Worm (Caenorhabditis elegans) whole organism, L4 larva: ENCODE results near the gene C05C10.7.

Experiments
- F26F4.8 ChIP-seq: fragments of 200-800 bp; sonication (Bioruptor generic); conservative IDR thresholded peaks from 2 replicates; pipeline ENCODE4 v1.3.6; 2022; ENCODE audit warnings: missing genetic modification characterization, missing compliant biosample characterization
- Y105C5A.15 ChIP-seq: fragments of 200-800 bp; sonication (Bioruptor generic); IDR thresholded peaks from 2 replicates; pipeline ENCODE4 v1.3.6; 2022; ENCODE audit warnings: missing genetic modification characterization, missing compliant biosample characterization
- Y5F2A.4 ChIP-seq: fragments of 200-800 bp; sonication (Bioruptor generic); optimal IDR thresholded peaks from 2 replicates; lab custom pipeline; 2018; ENCODE audit warnings: mild to moderate bottlenecking, missing genetic modification characterization, missing compliant biosample characterization
- ZK337.2 ChIP-seq: fragments of 200-800 bp; sonication (Bioruptor generic); IDR thresholded peaks from 2 replicates; pipeline ENCODE4 v1.3.6; 2022; ENCODE audit warnings: missing genetic modification reagents, missing genetic modification characterization, missing compliant biosample characterization
- aha-1 ChIP-seq: fragments of 150-350 bp; peaks from one replicate; lab custom pipeline; 2014; ENCODE audit warnings: missing biosample characterization, missing genetic modification characterization
- ceh-20 ChIP-seq: fragments of 200-800 bp; sonication (Bioruptor generic); IDR thresholded peaks from 2 replicates; pipeline ENCODE4 v1.3.6; 2022; ENCODE audit warnings: missing genetic modification reagents, missing genetic modification characterization, missing compliant biosample characterization
- ceh-32 ChIP-seq: sonication (generic microtip); optimal IDR thresholded peaks from 2 replicates; lab custom pipeline; 2016; ENCODE audit warnings: mild to moderate bottlenecking, missing genetic modification characterization, missing compliant biosample characterization; ENCODE audit not compliant: poor library complexity
- ceh-82 ChIP-seq: sonication (generic microtip); optimal IDR thresholded peaks from 2 replicates; lab custom pipeline; 2017; ENCODE audit warnings: missing biosample characterization, missing genetic modification characterization
- ces-1 ChIP-seq: fragments of 150-350 bp; sonication (generic microtip); optimal IDR thresholded peaks from 4 replicates; lab custom pipeline; 2014; ENCODE audit warnings: missing biosample characterization, missing genetic modification reagents, missing genetic modification characterization
- cey-2 ChIP-seq: sonication (generic microtip); optimal IDR thresholded peaks from 3 replicates; lab custom pipeline; 2017; ENCODE audit warnings: missing genetic modification characterization, mild to moderate bottlenecking, missing compliant biosample characterization, antibody characterized with exemption, borderline replicate concordance; ENCODE audit not compliant: insufficient read depth
- daf-12 ChIP-seq: fragments of 150-350 bp; optimal IDR thresholded peaks from 2 replicates; lab custom pipeline; 2014; ENCODE audit warnings: missing biosample characterization, missing genetic modification reagents, missing genetic modification characterization
- daf-16 ChIP-seq, 3 experiments: sonication (generic microtip); optimal IDR thresholded peaks; 2 replicates each; lab custom pipeline; 2016 to 2017; ENCODE audit warnings: missing genetic modification characterization in 3 of 3, missing genetic modification reagents in 3 of 3, mild to moderate bottlenecking in 2 of 3, missing compliant biosample characterization in 2 of 3, missing biosample characterization in 1 of 3, moderate library complexity in 1 of 3
- daf-19 ChIP-seq: fragments of 200-800 bp; sonication (Bioruptor generic); conservative IDR thresholded peaks from 2 replicates; pipeline ENCODE4 v1.3.6; 2022; ENCODE audit warnings: missing genetic modification characterization, missing compliant biosample characterization
- dmd-6 ChIP-seq: fragments of 200-800 bp; sonication (Bioruptor generic); IDR thresholded peaks from 2 replicates; pipeline ENCODE4 v1.3.6; 2022; ENCODE audit warnings: missing genetic modification reagents, missing genetic modification characterization, missing compliant biosample characterization
- dmd-8 ChIP-seq: fragments of 200-800 bp; sonication (Bioruptor generic); IDR thresholded peaks from 2 replicates; pipeline ENCODE4 v1.3.6; 2022; ENCODE audit warnings: missing genetic modification characterization, missing compliant biosample characterization
- duxl-1 ChIP-seq: sonication (generic microtip); optimal IDR thresholded peaks from 2 replicates; lab custom pipeline; 2016; ENCODE audit warnings: mild to moderate bottlenecking, missing genetic modification characterization, moderate library complexity, missing compliant biosample characterization; ENCODE audit not compliant: poor library complexity
- dve-1 ChIP-seq: sonication (generic microtip); optimal IDR thresholded peaks from 2 replicates; lab custom pipeline; 2017; ENCODE audit warnings: antibody characterized with exemption, mild to moderate bottlenecking, missing genetic modification characterization, missing compliant biosample characterization; ENCODE audit not compliant: insufficient read depth
- egl-27 ChIP-seq: sonication (generic microtip); optimal IDR thresholded peaks from 3 replicates; lab custom pipeline; 2017; ENCODE audit warnings: missing biosample characterization, missing genetic modification reagents, missing genetic modification characterization
- egl-43 ChIP-seq: fragments of 200-800 bp; sonication (Bioruptor generic); IDR thresholded peaks from 2 replicates; pipeline ENCODE4 v1.3.6; 2022; ENCODE audit warnings: missing genetic modification reagents, missing genetic modification characterization, missing compliant biosample characterization
- fkh-10 ChIP-seq: fragments of 150-350 bp; optimal IDR thresholded peaks from 2 replicates; lab custom pipeline; 2014; ENCODE audit warnings: missing biosample characterization, missing genetic modification reagents, missing genetic modification characterization
- gei-8 ChIP-seq: fragments of 200-800 bp; sonication (Bioruptor generic); optimal IDR thresholded peaks from 2 replicates; lab custom pipeline; 2018; ENCODE audit warnings: mild to moderate bottlenecking, missing genetic modification characterization, missing compliant biosample characterization
- hif-1 ChIP-seq, 2 experiments: sonication (generic microtip); optimal IDR thresholded peaks; 2 replicates each; lab custom pipeline; 2016 to 2017; ENCODE audit warnings: missing compliant biosample characterization in 2 of 2, missing genetic modification characterization in 2 of 2, missing genetic modification reagents in 2 of 2, missing genotype in 2 of 2, mild to moderate bottlenecking in 1 of 2
- hlh-11 ChIP-seq: fragments of 200-800 bp; sonication (Bioruptor generic); optimal IDR thresholded peaks from 2 replicates; lab custom pipeline; 2018; ENCODE audit warnings: mild to moderate bottlenecking, missing genetic modification characterization, missing compliant biosample characterization
- hlh-30 ChIP-seq: sonication (generic microtip); optimal IDR thresholded peaks from 2 replicates; lab custom pipeline; 2017; ENCODE audit warnings: antibody characterized with exemption, mild to moderate bottlenecking, missing genetic modification characterization, missing compliant biosample characterization; ENCODE audit not compliant: insufficient read depth
- lin-39 ChIP-seq: fragments of 150-350 bp; optimal IDR thresholded peaks from 2 replicates; lab custom pipeline; 2014; ENCODE audit warnings: missing biosample characterization, missing genetic modification reagents, missing genetic modification characterization
- lir-3 ChIP-seq: sonication (generic microtip); optimal IDR thresholded peaks from 2 replicates; lab custom pipeline; 2016; ENCODE audit warnings: mild to moderate bottlenecking, missing genetic modification characterization, missing compliant biosample characterization
- lsy-2 ChIP-seq, 2 experiments: fragments of 150-350 bp in 1 of 2; sonication (generic microtip) in 1 of 2; optimal IDR thresholded peaks; 2 replicates each; lab custom pipeline; 2014 to 2017; ENCODE audit warnings: missing biosample characterization in 2 of 2, missing genetic modification characterization in 2 of 2
- mdl-1 ChIP-seq, 2 experiments: fragments of 150-350 bp in 1 of 2; sonication (generic microtip) in 1 of 2; optimal IDR thresholded peaks; 2 replicates each; lab custom pipeline; 2014 to 2017; ENCODE audit warnings: missing biosample characterization in 2 of 2, missing genetic modification characterization in 2 of 2
- mes-2 ChIP-seq: sonication (generic microtip); optimal IDR thresholded peaks from 2 replicates; lab custom pipeline; 2016; ENCODE audit warnings: missing genotype, mild to moderate bottlenecking, missing genetic modification characterization, missing compliant biosample characterization; ENCODE audit not compliant: poor library complexity, severe bottlenecking
- mxl-3 ChIP-seq: fragments of 200-800 bp; sonication (Bioruptor generic); optimal IDR thresholded peaks from 2 replicates; lab custom pipeline; 2018; ENCODE audit warnings: mild to moderate bottlenecking, missing genetic modification characterization, missing compliant biosample characterization
- nhr-11 ChIP-seq: fragments of 150-350 bp; optimal IDR thresholded peaks from 2 replicates; lab custom pipeline; 2014; ENCODE audit warnings: missing biosample characterization, missing genetic modification characterization
- nhr-25 ChIP-seq: sonication (generic microtip); optimal IDR thresholded peaks from 2 replicates; lab custom pipeline; 2017; ENCODE audit warnings: missing genetic modification characterization, mild to moderate bottlenecking, missing compliant biosample characterization, antibody characterized with exemption, moderate library complexity, borderline replicate concordance; ENCODE audit not compliant: insufficient read depth
- nhr-6 ChIP-seq: fragments of 150-350 bp; optimal IDR thresholded peaks from 2 replicates; lab custom pipeline; 2014; ENCODE audit warnings: missing biosample characterization, missing genetic modification characterization
- pha-4 ChIP-seq, 2 experiments: fragments of 150-350 bp in 1 of 2; fragments of 200-800 bp in 1 of 2; sonication (Bioruptor generic) in 1 of 2; IDR thresholded peaks in 1 of 2; optimal IDR thresholded peaks in 1 of 2; 2 replicates each; pipeline versions ENCODE4 v1.3.6 to Lab custom; 2014 to 2022; ENCODE audit warnings: missing genetic modification characterization in 2 of 2, missing genetic modification reagents in 2 of 2, missing biosample characterization in 1 of 2, missing compliant biosample characterization in 1 of 2
- php-3 ChIP-seq: fragments of 200-800 bp; sonication (Bioruptor generic); IDR thresholded peaks from 2 replicates; pipeline ENCODE4 v1.3.6; 2022; ENCODE audit warnings: missing genetic modification reagents, missing genetic modification characterization, missing compliant biosample characterization
- pqm-1 ChIP-seq: sonication (generic microtip); optimal IDR thresholded peaks from 2 replicates; lab custom pipeline; 2017; ENCODE audit warnings: missing biosample characterization, missing genetic modification characterization
- rbr-2 ChIP-seq: sonication (generic microtip); optimal IDR thresholded peaks from 2 replicates; lab custom pipeline; 2016; ENCODE audit warnings: missing genotype, missing genetic modification characterization, missing compliant biosample characterization
- spr-1 ChIP-seq: sonication (generic microtip); optimal IDR thresholded peaks from 2 replicates; lab custom pipeline; 2016; ENCODE audit warnings: mild to moderate bottlenecking, missing genetic modification characterization, missing compliant biosample characterization
- spr-3 ChIP-seq: fragments of 200-800 bp; sonication (Bioruptor generic); optimal IDR thresholded peaks from 2 replicates; lab custom pipeline; 2018; ENCODE audit warnings: mild to moderate bottlenecking, missing genetic modification characterization, missing compliant biosample characterization
- tag-97 ChIP-seq: fragments of 200-800 bp; sonication (Bioruptor generic); IDR thresholded peaks from 2 replicates; pipeline ENCODE4 v1.3.6; 2022; ENCODE audit warnings: missing genetic modification characterization, missing compliant biosample characterization
- tra-1 ChIP-seq: fragments of 200-800 bp; sonication (Bioruptor generic); IDR thresholded peaks from 2 replicates; pipeline ENCODE4 v1.3.6; 2022; ENCODE audit warnings: missing genetic modification reagents, missing genetic modification characterization, missing compliant biosample characterization
- unc-130 ChIP-seq: sonication (generic microtip); optimal IDR thresholded peaks from 2 replicates; lab custom pipeline; 2016; ENCODE audit warnings: missing genetic modification reagents, missing genetic modification characterization, missing compliant biosample characterization
- unc-62 ChIP-seq, 3 experiments: fragments of 150-350 bp in 1 of 3; sonication (generic microtip); optimal IDR thresholded peaks in 2 of 3; peaks in 1 of 3; 1 replicate in 1 of 3; 2 replicates in 2 of 3; lab custom pipeline; 2014 to 2017; ENCODE audit warnings: missing biosample characterization in 3 of 3, missing genetic modification characterization in 3 of 3, missing genetic modification reagents in 3 of 3, missing genotype in 1 of 3
- zfp-2 ChIP-seq: sonication (generic microtip); optimal IDR thresholded peaks from 2 replicates; lab custom pipeline; 2016; ENCODE audit warnings: mild to moderate bottlenecking, missing genetic modification characterization, missing compliant biosample characterization
- zfp-3 ChIP-seq: fragments of 200-800 bp; sonication (Bioruptor generic); conservative IDR thresholded peaks from 2 replicates; pipeline ENCODE4 v1.3.6; 2022; ENCODE audit warnings: missing genetic modification reagents, missing genetic modification characterization, missing compliant biosample characterization
- zip-2 ChIP-seq: fragments of 150-350 bp; optimal IDR thresholded peaks from 2 replicates; lab custom pipeline; 2014; ENCODE audit warnings: missing biosample characterization, missing genetic modification characterization
- ztf-11 ChIP-seq: fragments of 150-350 bp; optimal IDR thresholded peaks from 2 replicates; lab custom pipeline; 2014; ENCODE audit warnings: missing biosample characterization, missing genetic modification characterization

The C05C10.7 gene

DNA sequence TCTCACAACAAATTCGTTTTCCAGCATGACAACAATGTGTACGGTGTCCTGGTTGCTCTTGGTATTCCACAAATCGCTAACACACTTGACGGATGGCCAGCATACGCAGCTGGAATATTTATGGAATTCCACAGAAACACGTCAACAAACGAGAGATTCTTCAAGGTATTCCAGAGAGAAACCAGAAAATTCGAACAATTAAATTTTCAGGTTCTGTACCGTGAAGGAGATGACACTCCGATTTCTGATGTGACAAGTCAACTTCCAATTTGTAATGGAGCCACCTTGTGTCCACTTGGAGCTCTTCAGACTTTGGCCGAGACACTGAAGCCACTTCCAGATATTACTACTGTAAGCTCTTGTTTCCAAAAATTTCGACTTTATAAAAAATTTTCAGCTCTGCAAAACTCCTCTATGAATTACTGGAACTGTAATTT is 4.8 kb downstream of the C05C10.7 start (continued):
- TF ChIP-seq mxl-3 (no peak), Y5F2A.4 (GFP tag; lab: Kevin White, UChicago) (no peak)

DNA sequence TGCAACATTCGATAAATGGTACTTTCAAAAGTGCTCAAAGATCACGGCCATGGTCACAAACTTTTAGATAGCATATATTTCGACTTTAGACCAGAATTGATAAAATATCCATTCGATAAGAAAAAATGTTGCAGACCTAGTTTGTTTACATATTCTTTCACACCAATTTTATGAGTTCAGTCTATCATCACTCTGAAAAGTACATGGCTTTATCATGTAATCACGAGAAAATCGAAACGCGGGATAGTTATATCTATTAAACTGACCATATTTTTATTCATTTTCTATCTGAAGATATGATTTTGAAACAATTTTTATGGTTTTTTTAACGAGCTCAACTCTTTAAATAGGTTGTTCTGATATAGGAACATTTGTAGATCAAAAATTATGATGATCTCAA is 7.3 kb downstream of the C05C10.7 start, which contains the start of gene pho-11:
Gene pho-11, plus strand, starts transcription at position 374 of the 400 bp plus-strand sequence.
- TF ChIP-seq daf-16 (GFP tag; optimal IDR thresholded peaks at IDR 0.05; lab: Kevin White, UChicago), result no peak
- peak; percentile 88 for TF ChIP-seq daf-16 (tag; optimal IDR thresholded peaks at IDR 0.05; lab: Kevin White, UChicago)
- peak; percentile 76 for TF ChIP-seq dve-1
- no peak for TF ChIP-seq hlh-30 (tag; lab: Kevin White, UChicago)
- TF ChIP-seq spr-1, result no peak
- TF ChIP-seq mdl-1 (tag; optimal IDR thresholded peaks at IDR 0.05; lab: Kevin White, UChicago), result no peak
- no peak for TF ChIP-seq lir-3 (tag; lab: Kevin White, UChicago)
- peak; percentile 27; the same call in 1 of the 2 replicates for TF ChIP-seq dmd-6 (GFP tag; lab: Robert Waterston, UW)
- no peak for TF ChIP-seq zip-2
- no peak for TF ChIP-seq cey-2 (tag; lab: Kevin White, UChicago)
- TF ChIP-seq daf-19 (GFP tag; lab: Robert Waterston, UW), result no peak
- TF ChIP-seq lin-39 (tag; lab: Kevin White, UChicago), result no peak
- no peak for TF ChIP-seq daf-12 (tag; lab: Kevin White, UChicago)
- no peak for TF ChIP-seq ztf-11 (tag; lab: Kevin White, UChicago)
- TF ChIP-seq mes-2, result no peak
- no peak for TF ChIP-seq unc-130
- TF ChIP-seq pqm-1 (tag; lab: Kevin White, UChicago), result peak; percentile 6
- no peak for TF ChIP-seq pha-4 (GFP tag; IDR thresholded peaks at IDR 0.05; lab: Robert Waterston, UW)
- TF ChIP-seq pha-4 (tag; optimal IDR thresholded peaks at IDR 0.05; lab: Kevin White, UChicago), result no peak
- no peak for TF ChIP-seq zfp-3
- TF ChIP-seq unc-62 (GFP tag; optimal IDR thresholded peaks at IDR 0.05 in 1 of 2; lab: Kevin White, UChicago), result no peak
- no peak for TF ChIP-seq unc-62 (tag; optimal IDR thresholded peaks at IDR 0.05; lab: Kevin White, UChicago)
- TF ChIP-seq tag-97 (GFP tag; lab: Robert Waterston, UW), result no peak
- no peak for TF ChIP-seq duxl-1 (tag; lab: Kevin White, UChicago)
- TF ChIP-seq fkh-10 (GFP tag; lab: Kevin White, UChicago), result no peak
- TF ChIP-seq egl-43, result no peak
- TF ChIP-seq ces-1, result no peak
- TF ChIP-seq hlh-11 (tag; lab: Kevin White, UChicago), result peak; percentile 10
- TF ChIP-seq gei-8 (GFP tag; lab: Kevin White, UChicago), result no peak
- TF ChIP-seq nhr-6 (tag; lab: Kevin White, UChicago), result no peak
- no peak for TF ChIP-seq ZK337.2 (GFP tag; lab: Robert Waterston, UW)
- no peak for TF ChIP-seq tra-1 (GFP tag; lab: Robert Waterston, UW)
- no peak for TF ChIP-seq nhr-25
- TF ChIP-seq Y105C5A.15, result no peak
- peak; percentile 90 for TF ChIP-seq php-3
- no peak for TF ChIP-seq egl-27 (tag; lab: Kevin White, UChicago)
- TF ChIP-seq, all 104 proteins: peak for 6

DNA sequence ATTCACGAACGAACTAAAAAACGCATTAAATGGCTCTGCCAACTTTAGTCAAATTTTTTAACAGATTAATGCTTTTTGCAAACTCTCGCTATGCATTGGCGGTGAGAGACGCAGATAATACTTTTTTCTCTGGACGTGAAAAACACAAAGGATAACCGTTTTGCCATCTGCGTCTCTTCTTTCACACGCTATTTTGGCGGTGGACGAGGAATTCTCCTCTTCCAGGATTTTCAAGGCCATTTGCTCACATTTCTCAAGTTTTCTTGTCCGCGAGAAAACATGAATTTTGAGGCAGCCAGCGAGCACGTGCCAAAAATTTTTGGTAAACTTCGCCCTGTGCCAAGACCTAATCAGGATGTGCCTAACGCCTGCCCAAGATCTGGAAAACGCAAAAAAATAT is 7.8 kb downstream of the C05C10.7 start:
- no peak for TF ChIP-seq spr-3 (GFP tag; lab: Kevin White, UChicago)
- peak; percentile 12 for TF ChIP-seq nhr-11 (tag; lab: Kevin White, UChicago)
- TF ChIP-seq egl-27 (tag; lab: Kevin White, UChicago), result no peak
- no peak for TF ChIP-seq ceh-82 (tag; lab: Kevin White, UChicago)
- no peak for TF ChIP-seq F26F4.8 (GFP tag; lab: Robert Waterston, UW)
- peak; percentile 87 for TF ChIP-seq mes-2
- no peak for TF ChIP-seq ceh-32 (tag; lab: Kevin White, UChicago)
- no peak for TF ChIP-seq zfp-2 (tag; lab: Kevin White, UChicago)
- 0 out of 2 replicates have a peak, but pooled peaks have one; percentile 52 for TF ChIP-seq ceh-20 (GFP tag; lab: Robert Waterston, UW)
- peak; percentile 5 for TF ChIP-seq rbr-2 (tag; lab: Kevin White, UChicago)
- TF ChIP-seq hif-1 (tag; optimal IDR thresholded peaks at IDR 0.05; lab: Kevin White, UChicago), result peak in 1 of 2 experiments; percentile 80
- TF ChIP-seq aha-1 (tag; lab: Kevin White, UChicago), result peak; percentile 52
- TF ChIP-seq unc-130, result peak; percentile 21
- 0 out of 2 replicates have a peak, but pooled peaks have one; percentile 51 for TF ChIP-seq dmd-8 (GFP tag; lab: Robert Waterston, UW)
- TF ChIP-seq lsy-2 (tag; optimal IDR thresholded peaks at IDR 0.05; lab: Kevin White, UChicago), result peak in 1 of 2 experiments; percentile 40
- TF ChIP-seq tra-1 (GFP tag; lab: Robert Waterston, UW), result 0 out of 2 replicates have a peak, but pooled peaks have one; percentile 32
